In genomic region chr2L:17027503-17027902, dm6 we compare ENCODE assay signal across 1 fruit fly cellular context.
TF ChIP-seq lines count a peak whose summit lies in the region.

No protein-coding gene starts in this region.

TF ChIP-seq in whole organism, embryonic, 481 proteins besides CTCF, POLR2A, EP300 and RAD21 (continued from another document):
- TF ChIP-seq ro (GFP tag; IDR thresholded peaks at IDR 0.05; lab: Robert Waterston, UW): no peak
- no peak for TF ChIP-seq HLHmδ (GFP tag; optimal IDR thresholded peaks at IDR 0.05; lab: Kevin White, UChicago)
- no peak for TF ChIP-seq slp2 (GFP tag; optimal IDR thresholded peaks at IDR 0.05; lab: Kevin White, UChicago)
- TF ChIP-seq CG12744 (GFP tag; optimal IDR thresholded peaks at IDR 0.05; lab: Kevin White, UChicago): no peak
- TF ChIP-seq zfh2 (GFP tag; optimal IDR thresholded peaks at IDR 0.05; lab: Kevin White, UChicago): no peak
- 0 out of 3 replicates have a peak, but pooled peaks have one; percentile 22 for TF ChIP-seq Mrtf (GFP tag; IDR thresholded peaks at IDR 0.05; lab: Robert Waterston, UW)
- no peak for TF ChIP-seq CG6683 (GFP tag; optimal IDR thresholded peaks at IDR 0.05; lab: Kevin White, UChicago)
